Fruit fly (Drosophila melanogaster): ENCODE data around the gene Dnaaf5.

Gene Dnaaf5

dm6 chr3R:14391281-14391680 lies 29.7 kb upstream of the Dnaaf5 start (continued):
- TF ChIP-seq Mrtf (GFP tag; IDR thresholded peaks at IDR 0.05) (peak; percentile 95), sob (GFP tag; IDR thresholded peaks at IDR 0.05) (peak; percentile 92), CG18011 (GFP tag; optimal IDR thresholded peaks at IDR 0.05) (no peak), Fer2 (tag; optimal IDR thresholded peaks at IDR 0.05) (peak; percentile 82), CG6813 (GFP tag; optimal IDR thresholded peaks at IDR 0.05) (peak; percentile 77), Ptx1 (GFP tag; IDR thresholded peaks at IDR 0.05) (peak; percentile 94), ATbp (GFP tag; optimal IDR thresholded peaks at IDR 0.05) (peak; percentile 73), psq (GFP tag; optimal IDR thresholded peaks at IDR 0.05) (no peak), MTF-1 (GFP tag; optimal IDR thresholded peaks at IDR 0.05; ENCODE audit: borderline replicate concordance) (peak; percentile 90), CG9727 (GFP tag; optimal IDR thresholded peaks at IDR 0.05) (peak; percentile 74), ftz-f1 (GFP tag; optimal IDR thresholded peaks at IDR 0.05) (no peak), zf30C (GFP tag; optimal IDR thresholded peaks at IDR 0.05) (no peak), ase (GFP tag; IDR thresholded peaks at IDR 0.05) (peak; percentile 95), CG15601 (tag; optimal IDR thresholded peaks at IDR 0.05) (peak; percentile 25), BEAF-32 (GFP tag; optimal IDR thresholded peaks at IDR 0.05) (no peak), CG7372 (GFP tag; IDR thresholded peaks at IDR 0.05) (peak; percentile 97), CG17359 (tag; optimal IDR thresholded peaks at IDR 0.05) (peak; percentile 93), Nf-YB (GFP tag; optimal IDR thresholded peaks at IDR 0.05) (no peak), sd (tag; optimal IDR thresholded peaks at IDR 0.05) (no peak), D (optimal IDR thresholded peaks at IDR 0.05) (no peak), D (GFP tag; optimal IDR thresholded peaks at IDR 0.05) (peak; percentile 77), Deaf1 (tag; optimal IDR thresholded peaks at IDR 0.05) (peak; percentile 51), CG3407 (GFP tag; optimal IDR thresholded peaks at IDR 0.05) (peak; percentile 46), pfk (GFP tag; optimal IDR thresholded peaks at IDR 0.05) (peak; percentile 15), caup (GFP tag; optimal IDR thresholded peaks at IDR 0.05; ENCODE audit: severe bottlenecking) (peak; percentile 86), Optix (GFP tag; IDR thresholded peaks at IDR 0.05) (peak; percentile 87), NC2β (GFP tag; optimal IDR thresholded peaks at IDR 0.05) (peak; percentile 93), H2.0 (GFP tag; IDR thresholded peaks at IDR 0.05) (peak; percentile 84), row (GFP tag; IDR thresholded peaks at IDR 0.05) (peak; percentile 61; the same call in 2 of the 3 replicates), unc-4 (GFP tag; IDR thresholded peaks at IDR 0.05; ENCODE audit: partially characterized antibody) (peak; percentile 41; the same call in 1 of the 2 replicates), sc (optimal IDR thresholded peaks at IDR 0.05) (no peak), sc (GFP tag; optimal IDR thresholded peaks at IDR 0.05) (peak; percentile 32), Oli (tag; optimal IDR thresholded peaks at IDR 0.05) (peak; percentile 39), CG1603 (tag; optimal IDR thresholded peaks at IDR 0.05) (peak; percentile 78), Asciz (GFP tag; optimal IDR thresholded peaks at IDR 0.05) (peak; percentile 66), gcm (GFP tag; optimal IDR thresholded peaks at IDR 0.05) (no peak), az2 (GFP tag; optimal IDR thresholded peaks at IDR 0.05) (peak; percentile 83), Lhr (GFP tag; optimal IDR thresholded peaks at IDR 0.05) (peak; percentile 58), CG8290 (GFP tag; optimal IDR thresholded peaks at IDR 0.05) (peak; percentile 58), CG8290 (tag; optimal IDR thresholded peaks at IDR 0.05) (peak in 1 of 2 experiments; percentile 82), CG7357 (GFP tag; IDR thresholded peaks at IDR 0.05) (peak; percentile 62; the same call in 2 of the 3 replicates), Ravus (GFP tag; IDR thresholded peaks at IDR 0.05) (peak; percentile 57), vfl (GFP tag; optimal IDR thresholded peaks at IDR 0.05) (peak; percentile 22), Hr39 (optimal IDR thresholded peaks at IDR 0.05) (no peak), CG12236 (GFP tag; optimal IDR thresholded peaks at IDR 0.05) (no peak), CG10431 (GFP tag; optimal IDR thresholded peaks at IDR 0.05) (peak; percentile 24), tna (GFP tag; IDR thresholded peaks at IDR 0.05; ENCODE audit: partially characterized antibody) (peak; percentile 46; the same call in 1 of the 2 replicates), CG10209 (GFP tag; optimal IDR thresholded peaks at IDR 0.05) (peak; percentile 50), her (GFP tag; optimal IDR thresholded peaks at IDR 0.05) (peak; percentile 48), CG1792 (GFP tag; optimal IDR thresholded peaks at IDR 0.05) (peak; percentile 79), shn (GFP tag; optimal IDR thresholded peaks at IDR 0.05) (peak; percentile 28)
